Fruit fly (Drosophila melanogaster) whole organism, embryonic: ENCODE data around the gene CG8774.
A peak's percentile ranks its signal among the peaks of the same experiment; 100 is the strongest.

Experiments used
- Abd-B ChIP-seq: fragments of 200-800 bp; sonication (Bioruptor generic); optimal IDR thresholded peaks from 2 replicates; lab custom pipeline; 2018; ENCODE audit warnings: missing biosample characterization, mild to moderate bottlenecking, missing genetic modification characterization, moderate library complexity
- Bteb2 ChIP-seq: fragments of 200-800 bp; sonication (Bioruptor generic); optimal IDR thresholded peaks from 2 replicates; lab custom pipeline; 2016; ENCODE audit warnings: missing biosample characterization, missing genetic modification characterization
- CG10147 ChIP-seq: fragments of 200-800 bp; sonication (Bioruptor generic); optimal IDR thresholded peaks from 2 replicates; lab custom pipeline; 2019; ENCODE audit warnings: missing biosample characterization, mild to moderate bottlenecking, missing genetic modification characterization, moderate library complexity
- CG12104 ChIP-seq: fragments of 200-800 bp; sonication (Bioruptor generic); optimal IDR thresholded peaks from 3 replicates; lab custom pipeline; 2016; ENCODE audit warnings: missing biosample characterization, missing genetic modification characterization
- CG12942 ChIP-seq: fragments of 200-800 bp; sonication (Bioruptor generic); optimal IDR thresholded peaks from 3 replicates; lab custom pipeline; 2016; ENCODE audit warnings: missing biosample characterization, missing genetic modification characterization
- CG13894 ChIP-seq: fragments of 200-800 bp; sonication (Bioruptor generic); optimal IDR thresholded peaks from 3 replicates; lab custom pipeline; 2018; ENCODE audit warnings: missing biosample characterization, mild to moderate bottlenecking, missing genetic modification characterization, moderate library complexity
- CG15479 ChIP-seq: fragments of 200-800 bp; sonication (Bioruptor generic); optimal IDR thresholded peaks from 3 replicates; lab custom pipeline; 2019; ENCODE audit warnings: missing biosample characterization, mild to moderate bottlenecking, missing genetic modification characterization, moderate library complexity
- CG17829 ChIP-seq: fragments of 200-800 bp; optimal IDR thresholded peaks from 2 replicates; lab custom pipeline; 2019; ENCODE audit warnings: missing biosample characterization, mild to moderate bottlenecking, missing genetic modification characterization, moderate library complexity
- CG1832 ChIP-seq: fragments of 200-800 bp; sonication (Bioruptor generic); optimal IDR thresholded peaks from 2 replicates; lab custom pipeline; 2017; ENCODE audit warnings: missing biosample characterization, mild to moderate bottlenecking, missing genetic modification characterization, inconsistent platforms
- CG18764 ChIP-seq: fragments of 200-800 bp; sonication (Bioruptor generic); optimal IDR thresholded peaks from 3 replicates; lab custom pipeline; 2016; ENCODE audit warnings: missing biosample characterization, missing genetic modification characterization
- CG2889 ChIP-seq: fragments of 200-800 bp; sonication (Bioruptor generic); IDR thresholded peaks from 3 replicates; pipeline ENCODE4 v1.3.6; 2022; ENCODE audit warnings: missing biosample characterization, missing genetic modification characterization
- CG30403 ChIP-seq: fragments of 200-800 bp; sonication (Bioruptor generic); optimal IDR thresholded peaks from 3 replicates; lab custom pipeline; 2016; ENCODE audit warnings: missing biosample characterization, missing genetic modification characterization
- CG34224 ChIP-seq: fragments of 200-800 bp; sonication (Bioruptor generic); IDR thresholded peaks from 3 replicates; pipeline ENCODE4 v1.3.6; 2022; ENCODE audit warnings: missing biosample characterization, missing genetic modification characterization; ENCODE audit not compliant: partially characterized antibody
- CG4617 ChIP-seq: fragments of 200-800 bp; sonication (Bioruptor generic); optimal IDR thresholded peaks from 3 replicates; lab custom pipeline; 2016; ENCODE audit warnings: missing biosample characterization, missing genetic modification characterization, borderline replicate concordance
- CG5245 ChIP-seq: fragments of 200-800 bp; sonication (Bioruptor generic); optimal IDR thresholded peaks from 3 replicates; lab custom pipeline; 2016; ENCODE audit warnings: missing biosample characterization, missing genetic modification characterization
- CG8944 ChIP-seq: fragments of 200-800 bp; sonication (Bioruptor generic); optimal IDR thresholded peaks from 3 replicates; lab custom pipeline; 2016; ENCODE audit warnings: missing biosample characterization, missing genetic modification characterization
- CG9817 ChIP-seq: fragments of 200-800 bp; sonication (Bioruptor generic); optimal IDR thresholded peaks from 2 replicates; lab custom pipeline; 2018; ENCODE audit warnings: missing biosample characterization, mild to moderate bottlenecking, missing genetic modification characterization, moderate library complexity
- Doc2 ChIP-seq: fragments of 200-800 bp; sonication (Bioruptor generic); IDR thresholded peaks from 2 replicates; pipeline ENCODE4 v1.3.6; 2022; ENCODE audit warnings: missing biosample characterization, missing genetic modification characterization
- Drgx ChIP-seq: fragments of 200-800 bp; sonication (Bioruptor generic); IDR thresholded peaks from 2 replicates; pipeline ENCODE4 v1.3.6; 2022; ENCODE audit warnings: missing biosample characterization, missing genetic modification characterization
- Ets97D ChIP-seq: fragments of 200-800 bp; sonication (Bioruptor generic); optimal IDR thresholded peaks from 3 replicates; lab custom pipeline; 2016; ENCODE audit warnings: missing biosample characterization, missing genetic modification characterization
- HHEX ChIP-seq: fragments of 200-800 bp; sonication (Bioruptor generic); optimal IDR thresholded peaks from 3 replicates; lab custom pipeline; 2017; ENCODE audit warnings: missing biosample characterization, mild to moderate bottlenecking, missing genetic modification characterization, missing genetic modification reagents
- HLH4C ChIP-seq: fragments of 200-800 bp; sonication (Bioruptor generic); IDR thresholded peaks from 3 replicates; pipeline ENCODE4 v1.3.6; 2022; ENCODE audit warnings: missing biosample characterization, missing genetic modification characterization; ENCODE audit not compliant: partially characterized antibody
- HLH54F ChIP-seq: fragments of 200-800 bp; sonication (Bioruptor generic); optimal IDR thresholded peaks from 3 replicates; lab custom pipeline; 2016; ENCODE audit warnings: missing biosample characterization, missing genetic modification characterization
- NC2α ChIP-seq: fragments of 200-800 bp; sonication (Bioruptor generic); optimal IDR thresholded peaks from 2 replicates; lab custom pipeline; 2016; ENCODE audit warnings: missing biosample characterization, missing genetic modification characterization
- Scr ChIP-seq: fragments of 200-800 bp; sonication (Bioruptor generic); IDR thresholded peaks from 2 replicates; pipeline ENCODE4 v1.3.6; 2022; ENCODE audit warnings: missing biosample characterization, missing genetic modification characterization; ENCODE audit not compliant: partially characterized antibody
- Spps ChIP-seq: fragments of 200-800 bp; sonication (Bioruptor generic); optimal IDR thresholded peaks from 2 replicates; lab custom pipeline; 2018; ENCODE audit warnings: missing biosample characterization, mild to moderate bottlenecking, missing genetic modification characterization
- Xrp1 ChIP-seq: fragments of 200-800 bp; sonication (Bioruptor generic); IDR thresholded peaks from 2 replicates; pipeline ENCODE4 v1.3.6; 2022; ENCODE audit warnings: missing biosample characterization, missing genetic modification characterization
- abd-A ChIP-seq: fragments of 200-800 bp; sonication (Bioruptor generic); optimal IDR thresholded peaks from 3 replicates; lab custom pipeline; 2019; ENCODE audit warnings: missing biosample characterization, mild to moderate bottlenecking, missing genetic modification characterization, moderate library complexity
- al ChIP-seq: fragments of 200-800 bp; sonication (Bioruptor generic); IDR thresholded peaks from 2 replicates; pipeline ENCODE4 v1.3.6; 2022; ENCODE audit warnings: missing biosample characterization, missing genetic modification characterization
- amos ChIP-seq: fragments of 200-800 bp; sonication (Bioruptor generic); IDR thresholded peaks from 2 replicates; pipeline ENCODE4 v1.3.6; 2022; ENCODE audit warnings: missing biosample characterization, missing genetic modification characterization; ENCODE audit not compliant: partially characterized antibody
- bbx ChIP-seq: fragments of 200-800 bp; sonication (Bioruptor generic); IDR thresholded peaks from 2 replicates; pipeline ENCODE4 v1.3.6; 2022; ENCODE audit warnings: missing biosample characterization, missing genetic modification characterization; ENCODE audit not compliant: partially characterized antibody
- btn ChIP-seq: fragments of 200-800 bp; sonication (Bioruptor generic); optimal IDR thresholded peaks from 2 replicates; lab custom pipeline; 2016; ENCODE audit warnings: missing biosample characterization, missing genetic modification characterization
- chinmo ChIP-seq: fragments of 200-800 bp; sonication (Bioruptor generic); IDR thresholded peaks from 4 replicates; pipeline ENCODE4 v1.3.6; 2022; ENCODE audit warnings: missing biosample characterization, missing genetic modification characterization; ENCODE audit not compliant: partially characterized antibody
- croc ChIP-seq: fragments of 200-800 bp; sonication (Bioruptor generic); conservative IDR thresholded peaks from 3 replicates; pipeline ENCODE4 v1.3.6; 2022; ENCODE audit warnings: missing biosample characterization, missing genetic modification characterization
- da ChIP-seq: fragments of 200-800 bp; sonication (Bioruptor generic); optimal IDR thresholded peaks from 2 replicates; lab custom pipeline; 2016; ENCODE audit warnings: missing biosample characterization, missing genetic modification characterization
- emc ChIP-seq: fragments of 200-800 bp; sonication (Bioruptor generic); optimal IDR thresholded peaks from 2 replicates; lab custom pipeline; 2016; ENCODE audit warnings: missing biosample characterization, missing genetic modification characterization
- eve ChIP-seq, 2 experiments: fragments of >200 bp; optimal IDR thresholded peaks; 2 replicates each; lab custom pipeline; 2017; ENCODE audit warnings: missing biosample characterization in 2 of 2, missing genetic modification characterization in 2 of 2
- gcm ChIP-seq: fragments of 200-800 bp; sonication (Bioruptor generic); optimal IDR thresholded peaks from 2 replicates; lab custom pipeline; 2019; ENCODE audit warnings: missing biosample characterization, mild to moderate bottlenecking, missing genetic modification characterization, moderate library complexity
- jing ChIP-seq: fragments of 200-800 bp; sonication (Bioruptor generic); optimal IDR thresholded peaks from 2 replicates; lab custom pipeline; 2018; ENCODE audit warnings: missing biosample characterization, mild to moderate bottlenecking, missing genetic modification characterization
- ken ChIP-seq: fragments of 200-800 bp; sonication (Bioruptor generic); IDR thresholded peaks from 3 replicates; pipeline ENCODE4 v1.3.6; 2022; ENCODE audit warnings: missing biosample characterization, missing genetic modification characterization
- kni ChIP-seq: fragments of 200-800 bp; sonication (Bioruptor generic); optimal IDR thresholded peaks from 3 replicates; lab custom pipeline; 2017; ENCODE audit warnings: mild to moderate bottlenecking, missing biosample characterization, missing genetic modification reagents, missing genetic modification characterization
- lov ChIP-seq, 2 experiments: fragments of 200-800 bp in 1 of 2; fragments of >200 bp in 1 of 2; sonication (Bioruptor generic) in 1 of 2; IDR thresholded peaks in 1 of 2; optimal IDR thresholded peaks in 1 of 2; 2 replicates in 1 of 2; 3 replicates in 1 of 2; pipeline versions ENCODE4 v1.3.6 to Lab custom; 2017 to 2022; ENCODE audit warnings: missing biosample characterization in 1 of 2, missing genetic modification characterization in 1 of 2
- mld ChIP-seq: fragments of 200-800 bp; sonication (Bioruptor generic); IDR thresholded peaks from 3 replicates; pipeline ENCODE4 v1.3.6; 2022; ENCODE audit warnings: missing biosample characterization, missing genetic modification characterization; ENCODE audit not compliant: partially characterized antibody
- nerfin-2 ChIP-seq: fragments of 200-800 bp; sonication (Bioruptor generic); IDR thresholded peaks from 2 replicates; pipeline ENCODE4 v1.3.6; 2022; ENCODE audit warnings: missing biosample characterization, missing genetic modification characterization; ENCODE audit not compliant: partially characterized antibody
- run ChIP-seq: fragments of 200-800 bp; sonication (Bioruptor generic); optimal IDR thresholded peaks from 3 replicates; lab custom pipeline; 2018; ENCODE audit warnings: missing biosample characterization, mild to moderate bottlenecking, missing genetic modification characterization
- schlank ChIP-seq: fragments of 200-800 bp; sonication (Bioruptor generic); optimal IDR thresholded peaks from 2 replicates; lab custom pipeline; 2018; ENCODE audit warnings: missing biosample characterization, mild to moderate bottlenecking, missing genetic modification characterization
- sd ChIP-seq: fragments of 200-800 bp; sonication (Bioruptor generic); optimal IDR thresholded peaks from 3 replicates; lab custom pipeline; 2018; ENCODE audit warnings: missing biosample characterization, mild to moderate bottlenecking, missing genetic modification characterization, moderate library complexity
- sisA ChIP-seq: fragments of 200-800 bp; sonication (Bioruptor generic); IDR thresholded peaks from 2 replicates; pipeline ENCODE4 v1.3.6; 2022; ENCODE audit warnings: missing biosample characterization, missing genetic modification characterization
- sna ChIP-seq: fragments of 200-800 bp; sonication (Bioruptor generic); IDR thresholded peaks from 2 replicates; pipeline ENCODE4 v1.3.6; 2022; ENCODE audit warnings: missing biosample characterization, missing genetic modification characterization; ENCODE audit not compliant: partially characterized antibody
- so ChIP-seq: fragments of 200-800 bp; sonication (Bioruptor generic); IDR thresholded peaks from 3 replicates; pipeline ENCODE4 v1.3.6; 2022; ENCODE audit warnings: missing biosample characterization, missing genetic modification characterization
- sob ChIP-seq: fragments of 200-800 bp; sonication (Bioruptor generic); IDR thresholded peaks from 2 replicates; pipeline ENCODE4 v1.3.6; 2022; ENCODE audit warnings: missing biosample characterization, missing genetic modification characterization
- sr ChIP-seq: fragments of 200-800 bp; sonication (Bioruptor generic); IDR thresholded peaks from 3 replicates; pipeline ENCODE4 v1.3.6; 2022; ENCODE audit warnings: missing biosample characterization, missing genetic modification characterization
- yki ChIP-seq: fragments of >200 bp; optimal IDR thresholded peaks from 3 replicates; lab custom pipeline; 2018

The CG8774 gene

DNA sequence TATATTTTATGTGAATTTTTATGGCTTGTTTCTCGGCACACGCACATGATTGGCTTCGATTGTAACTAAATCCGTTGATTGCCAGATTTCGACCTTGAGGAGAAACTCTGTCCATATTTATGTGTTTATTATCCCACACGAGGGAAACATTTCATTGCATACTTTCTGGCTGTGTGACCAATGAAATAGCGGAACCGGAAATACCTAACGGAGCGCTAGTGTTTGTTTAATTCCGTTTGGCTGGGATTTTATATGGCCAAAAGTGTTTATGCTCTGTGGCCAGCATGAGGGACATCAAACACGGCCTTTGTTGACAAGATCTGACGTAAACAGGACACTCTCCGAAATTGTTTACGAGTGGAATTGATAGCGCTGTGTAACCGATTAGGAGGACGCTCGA is 21.3 kb downstream of the CG8774 start (continued):
- TF ChIP-seq HLH54F (no peak), Drgx (GFP tag; lab: Robert Waterston, UW) (no peak), so (GFP tag; lab: Robert Waterston, UW) (no peak), HLH4C (GFP tag; lab: Robert Waterston, UW) (no peak), CG15479 (GFP tag; lab: Kevin White, UChicago) (no peak), Xrp1 (GFP tag; lab: Robert Waterston, UW) (no peak), jing (no peak), CG17829 (no peak), btn (GFP tag; lab: Kevin White, UChicago) (no peak), sisA (no peak), CG34224 (GFP tag; lab: Robert Waterston, UW) (no peak), kni (GFP tag; lab: Kevin White, UChicago) (no peak), CG10147 (no peak), Scr (GFP tag; lab: Robert Waterston, UW) (no peak), CG12104 (GFP tag; lab: Kevin White, UChicago) (no peak), CG18764 (GFP tag; lab: Kevin White, UChicago) (no peak), NC2α (no peak), Abd-B (GFP tag; lab: Kevin White, UChicago) (no peak), CG8944 (no peak), Ets97D (GFP tag; lab: Kevin White, UChicago) (peak; percentile 96), run (tag; lab: Kevin White, UChicago) (no peak), mld (GFP tag; lab: Robert Waterston, UW) (no peak), bbx (GFP tag; lab: Robert Waterston, UW) (no peak), gcm (GFP tag; lab: Kevin White, UChicago) (no peak), sr (peak; percentile 24; the same call in 1 of the 3 replicates), CG4617 (GFP tag; lab: Kevin White, UChicago) (no peak), Doc2 (GFP tag; lab: Robert Waterston, UW) (no peak), eve (GFP tag; optimal IDR thresholded peaks at IDR 0.05; lab: Kevin White, UChicago) (no peak), al (GFP tag; lab: Robert Waterston, UW) (no peak), lov (optimal IDR thresholded peaks at IDR 0.05; lab: Kevin White, UChicago) (no peak), lov (GFP tag; IDR thresholded peaks at IDR 0.05; lab: Robert Waterston, UW) (no peak), emc (no peak), sna (GFP tag; lab: Robert Waterston, UW) (no peak), HHEX (GFP tag; lab: Kevin White, UChicago) (no peak), CG9817 (tag; lab: Kevin White, UChicago) (no peak), amos (GFP tag; lab: Robert Waterston, UW) (no peak), CG12942 (GFP tag; lab: Kevin White, UChicago) (no peak), schlank (tag; lab: Kevin White, UChicago) (no peak)

- TF ChIP-seq ken (GFP tag; lab: Robert Waterston, UW) (no peak), CG5245 (GFP tag; lab: Kevin White, UChicago) (no peak), abd-A (tag; lab: Kevin White, UChicago) (peak; percentile 57), sob (GFP tag; lab: Robert Waterston, UW) (no peak), Bteb2 (GFP tag; lab: Kevin White, UChicago) (no peak), chinmo (GFP tag; lab: Robert Waterston, UW) (peak; percentile 80; the same call in 2 of the 4 replicates), CG13894 (tag; lab: Kevin White, UChicago) (peak; percentile 2), croc (GFP tag; lab: Robert Waterston, UW) (no peak), CG2889 (no peak), CG1832 (GFP tag; lab: Kevin White, UChicago) (no peak), Spps (no peak), CG30403 (no peak), yki (lab: Kevin White, UChicago) (no peak), nerfin-2 (GFP tag; lab: Robert Waterston, UW) (no peak), sd (tag; lab: Kevin White, UChicago) (peak; percentile 81), da (GFP tag; lab: Kevin White, UChicago) (no peak)
These were observed 34.5 kb downstream of the CG8774 start for dm6 chr3R:13333031-13333430.
